Fruit fly (Drosophila melanogaster) whole organism, embryonic: Measurements from ENCODE around the gene CG5262.
A peak's percentile ranks its signal among the peaks of the same experiment; 100 is the strongest.

Source experiments
- C15 ChIP-seq: fragments of 200-800 bp; sonication (Bioruptor generic); IDR thresholded peaks from 3 replicates; pipeline ENCODE4 v1.3.6; 2022; ENCODE audit warnings: missing biosample characterization, missing genetic modification characterization
- CG10147 ChIP-seq: fragments of 200-800 bp; sonication (Bioruptor generic); optimal IDR thresholded peaks from 2 replicates; lab custom pipeline; 2019; ENCODE audit warnings: missing biosample characterization, mild to moderate bottlenecking, missing genetic modification characterization, moderate library complexity
- CG10565 ChIP-seq: fragments of 200-800 bp; sonication (Bioruptor generic); optimal IDR thresholded peaks from 3 replicates; lab custom pipeline; 2016; ENCODE audit warnings: missing biosample characterization, mild to moderate bottlenecking, missing genetic modification characterization
- CG1233 ChIP-seq: fragments of 200-800 bp; sonication (Bioruptor generic); optimal IDR thresholded peaks from 4 replicates; lab custom pipeline; 2018; ENCODE audit warnings: missing biosample characterization, mild to moderate bottlenecking, missing genetic modification characterization
- CG12744 ChIP-seq: fragments of 200-800 bp; sonication (Bioruptor generic); optimal IDR thresholded peaks from 2 replicates; lab custom pipeline; 2016; ENCODE audit warnings: missing biosample characterization, missing genetic modification characterization
- CG14441 ChIP-seq: fragments of 200-800 bp; sonication (Bioruptor generic); IDR thresholded peaks from 2 replicates; pipeline ENCODE4 v1.3.6; 2022; ENCODE audit warnings: missing biosample characterization, missing genetic modification characterization
- CG14667 ChIP-seq: fragments of 200-800 bp; sonication (Bioruptor generic); IDR thresholded peaks from 2 replicates; pipeline ENCODE4 v1.3.6; 2022; ENCODE audit warnings: missing biosample characterization, missing genetic modification characterization
- CG14710 ChIP-seq: fragments of 200-800 bp; sonication (Bioruptor generic); optimal IDR thresholded peaks from 3 replicates; lab custom pipeline; 2019; ENCODE audit warnings: missing biosample characterization, mild to moderate bottlenecking, missing genetic modification characterization, moderate library complexity
- CG15269 ChIP-seq: fragments of 200-800 bp; sonication (Bioruptor generic); optimal IDR thresholded peaks from 2 replicates; lab custom pipeline; 2018; ENCODE audit warnings: missing biosample characterization, mild to moderate bottlenecking, missing genetic modification characterization, moderate library complexity
- CG2678 ChIP-seq: fragments of 200-800 bp; sonication (Bioruptor generic); optimal IDR thresholded peaks from 3 replicates; lab custom pipeline; 2019; ENCODE audit warnings: missing biosample characterization, mild to moderate bottlenecking, missing genetic modification characterization, moderate library complexity
- CG2712 ChIP-seq: fragments of 200-800 bp; optimal IDR thresholded peaks from 3 replicates; lab custom pipeline; 2019; ENCODE audit warnings: missing biosample characterization, mild to moderate bottlenecking, missing genetic modification characterization, moderate library complexity
- CG2889 ChIP-seq: fragments of 200-800 bp; sonication (Bioruptor generic); IDR thresholded peaks from 3 replicates; pipeline ENCODE4 v1.3.6; 2022; ENCODE audit warnings: missing biosample characterization, missing genetic modification characterization
- CG31365 ChIP-seq: fragments of 200-800 bp; sonication (Bioruptor generic); optimal IDR thresholded peaks from 2 replicates; lab custom pipeline; 2018; ENCODE audit warnings: missing biosample characterization, mild to moderate bottlenecking, missing genetic modification characterization
- CG34376 ChIP-seq: fragments of 200-800 bp; sonication (Bioruptor generic); optimal IDR thresholded peaks from 2 replicates; lab custom pipeline; 2018; ENCODE audit warnings: missing biosample characterization, mild to moderate bottlenecking, missing genetic modification characterization
- CG4404 ChIP-seq: fragments of 200-800 bp; sonication (Bioruptor generic); IDR thresholded peaks from 2 replicates; pipeline ENCODE4 v1.3.6; 2022; ENCODE audit warnings: missing biosample characterization, missing genetic modification characterization
- CG6175 ChIP-seq: fragments of 200-800 bp; sonication (Bioruptor generic); IDR thresholded peaks from 3 replicates; pipeline ENCODE4 v1.3.6; 2022; ENCODE audit warnings: missing biosample characterization, missing genetic modification characterization
- CG6654 ChIP-seq: fragments of 200-800 bp; sonication (Bioruptor generic); optimal IDR thresholded peaks from 2 replicates; lab custom pipeline; 2017; ENCODE audit warnings: missing biosample characterization, mild to moderate bottlenecking, missing genetic modification characterization
- CG6689 ChIP-seq: fragments of 200-800 bp; sonication (Bioruptor generic); IDR thresholded peaks from 2 replicates; pipeline ENCODE4 v1.3.6; 2022; ENCODE audit warnings: missing biosample characterization, missing genetic modification characterization
- CG6765 ChIP-seq: fragments of 200-800 bp; sonication (Bioruptor generic); optimal IDR thresholded peaks from 3 replicates; lab custom pipeline; 2017; ENCODE audit warnings: missing biosample characterization, mild to moderate bottlenecking, missing genetic modification characterization
- CG6791 ChIP-seq: fragments of 200-800 bp; sonication (Bioruptor generic); IDR thresholded peaks from 3 replicates; pipeline ENCODE4 v1.3.6; 2022; ENCODE audit warnings: missing biosample characterization, missing genetic modification characterization; ENCODE audit not compliant: partially characterized antibody
- CG7745 ChIP-seq: fragments of 200-800 bp; sonication (Bioruptor generic); optimal IDR thresholded peaks from 2 replicates; lab custom pipeline; 2018; ENCODE audit warnings: missing biosample characterization, mild to moderate bottlenecking, missing genetic modification characterization, moderate library complexity
- CG9797 ChIP-seq: fragments of 200-800 bp; sonication (Bioruptor generic); optimal IDR thresholded peaks from 3 replicates; lab custom pipeline; 2018; ENCODE audit warnings: missing biosample characterization, mild to moderate bottlenecking, missing genetic modification characterization
- CrebB ChIP-seq: fragments of 200-800 bp; sonication (Bioruptor generic); optimal IDR thresholded peaks from 3 replicates; lab custom pipeline; 2018; ENCODE audit warnings: missing biosample characterization, mild to moderate bottlenecking, missing genetic modification characterization
- D19A ChIP-seq: fragments of 200-800 bp; optimal IDR thresholded peaks from 3 replicates; lab custom pipeline; 2019; ENCODE audit warnings: missing biosample characterization, mild to moderate bottlenecking, missing genetic modification characterization, moderate library complexity
- Dek ChIP-seq: fragments of 200-800 bp; sonication (Bioruptor generic); optimal IDR thresholded peaks from 3 replicates; lab custom pipeline; 2019; ENCODE audit warnings: missing biosample characterization, mild to moderate bottlenecking, missing genetic modification characterization, moderate library complexity
- GATAe ChIP-seq: fragments of 200-800 bp; sonication (Bioruptor generic); conservative IDR thresholded peaks from 2 replicates; pipeline ENCODE4 v1.3.6; 2022; ENCODE audit warnings: missing biosample characterization, missing genetic modification characterization
- Gsc ChIP-seq: fragments of 200-800 bp; sonication (Bioruptor generic); IDR thresholded peaks from 2 replicates; pipeline ENCODE4 v1.3.6; 2022; ENCODE audit warnings: missing biosample characterization, missing genetic modification characterization
- MTF-1 ChIP-seq: fragments of 200-800 bp; sonication (Bioruptor generic); optimal IDR thresholded peaks from 2 replicates; lab custom pipeline; 2018; ENCODE audit warnings: missing biosample characterization, mild to moderate bottlenecking, missing genetic modification characterization, borderline replicate concordance
- Pdp1 ChIP-seq, 2 experiments: fragments of 200-800 bp; sonication (Bioruptor generic); optimal IDR thresholded peaks; 3 replicates each; lab custom pipeline; 2016; ENCODE audit warnings: missing biosample characterization in 2 of 2, missing genetic modification characterization in 2 of 2, mild to moderate bottlenecking in 1 of 2, moderate library complexity in 1 of 2
- Sox102F ChIP-seq: fragments of 200-800 bp; sonication (Bioruptor generic); optimal IDR thresholded peaks from 2 replicates; lab custom pipeline; 2018; ENCODE audit warnings: missing biosample characterization, mild to moderate bottlenecking, missing genetic modification characterization, moderate library complexity
- chm ChIP-seq: fragments of 200-800 bp; sonication (Bioruptor generic); IDR thresholded peaks from 2 replicates; pipeline ENCODE4 v1.3.6; 2022; ENCODE audit warnings: missing biosample characterization, missing genetic modification characterization
- dan ChIP-seq: fragments of 200-800 bp; sonication (Bioruptor generic); IDR thresholded peaks from 2 replicates; pipeline ENCODE4 v1.3.6; 2022; ENCODE audit warnings: missing biosample characterization, missing genetic modification characterization
- grau ChIP-seq: fragments of 200-800 bp; optimal IDR thresholded peaks from 3 replicates; lab custom pipeline; 2019; ENCODE audit warnings: missing biosample characterization, mild to moderate bottlenecking, missing genetic modification characterization, moderate library complexity
- gsb ChIP-seq: fragments of 200-800 bp; sonication (Bioruptor generic); IDR thresholded peaks from 2 replicates; pipeline ENCODE4 v1.3.6; 2022; ENCODE audit warnings: missing biosample characterization, missing genetic modification characterization
- h ChIP-seq: fragments of >200 bp; optimal IDR thresholded peaks from 2 replicates; lab custom pipeline; 2017
- hth ChIP-seq: fragments of >200 bp; optimal IDR thresholded peaks from 2 replicates; lab custom pipeline; 2017; ENCODE audit warnings: inconsistent platforms
- jigr1 ChIP-seq: fragments of 200-800 bp; sonication (Bioruptor generic); IDR thresholded peaks from 3 replicates; pipeline ENCODE4 v1.3.6; 2022; ENCODE audit warnings: missing biosample characterization, missing genetic modification characterization
- lilli ChIP-seq: fragments of 200-800 bp; sonication (Bioruptor generic); optimal IDR thresholded peaks from 3 replicates; lab custom pipeline; 2016; ENCODE audit warnings: missing biosample characterization, missing genetic modification characterization
- nmo ChIP-seq: fragments of 200-800 bp; sonication (Bioruptor generic); optimal IDR thresholded peaks from 2 replicates; lab custom pipeline; 2018; ENCODE audit warnings: missing biosample characterization, mild to moderate bottlenecking, missing genetic modification characterization, moderate library complexity
- oc ChIP-seq: fragments of 200-800 bp; sonication (Bioruptor generic); optimal IDR thresholded peaks from 2 replicates; lab custom pipeline; 2018; ENCODE audit warnings: missing biosample characterization, mild to moderate bottlenecking, missing genetic modification characterization, moderate library complexity
- peb ChIP-seq: fragments of 200-800 bp; sonication (Bioruptor generic); IDR thresholded peaks from 2 replicates; pipeline ENCODE4 v1.3.6; 2022; ENCODE audit warnings: missing biosample characterization, missing genetic modification characterization
- repo ChIP-seq: fragments of 200-800 bp; sonication (Bioruptor generic); optimal IDR thresholded peaks from 2 replicates; lab custom pipeline; 2016; ENCODE audit warnings: missing biosample characterization, missing genetic modification characterization
- salm ChIP-seq: fragments of 200-800 bp; sonication (Bioruptor generic); optimal IDR thresholded peaks from 2 replicates; lab custom pipeline; 2018; ENCODE audit warnings: missing biosample characterization, mild to moderate bottlenecking, missing genetic modification characterization
- sc ChIP-seq, 3 experiments: fragments of >200 bp in 2 of 3; fragments of 200-800 bp in 1 of 3; sonication (Bioruptor generic) in 1 of 3; optimal IDR thresholded peaks; 2 replicates in 2 of 3; 3 replicates in 1 of 3; lab custom pipeline; 2017; ENCODE audit warnings: mild to moderate bottlenecking in 1 of 3, missing biosample characterization in 1 of 3, missing genetic modification characterization in 1 of 3, missing genetic modification reagents in 1 of 3
- seq ChIP-seq: fragments of 200-800 bp; sonication (Bioruptor generic); IDR thresholded peaks from 2 replicates; pipeline ENCODE4 v1.3.6; 2022; ENCODE audit warnings: missing biosample characterization, missing genetic modification characterization
- sna ChIP-seq: fragments of 200-800 bp; sonication (Bioruptor generic); IDR thresholded peaks from 2 replicates; pipeline ENCODE4 v1.3.6; 2022; ENCODE audit warnings: missing biosample characterization, missing genetic modification characterization; ENCODE audit not compliant: partially characterized antibody
- stwl ChIP-seq: fragments of 200-800 bp; sonication (Bioruptor generic); optimal IDR thresholded peaks from 3 replicates; lab custom pipeline; 2018; ENCODE audit warnings: missing biosample characterization, mild to moderate bottlenecking, missing genetic modification characterization, moderate library complexity
- tap ChIP-seq: fragments of 200-800 bp; optimal IDR thresholded peaks from 3 replicates; lab custom pipeline; 2019; ENCODE audit warnings: missing biosample characterization, mild to moderate bottlenecking, missing genetic modification characterization, moderate library complexity
- vnd ChIP-seq: fragments of 200-800 bp; sonication (Bioruptor generic); IDR thresholded peaks from 3 replicates; pipeline ENCODE4 v1.3.6; 2022; ENCODE audit warnings: missing biosample characterization, missing genetic modification characterization; ENCODE audit not compliant: partially characterized antibody

Gene CG5262

DNA sequence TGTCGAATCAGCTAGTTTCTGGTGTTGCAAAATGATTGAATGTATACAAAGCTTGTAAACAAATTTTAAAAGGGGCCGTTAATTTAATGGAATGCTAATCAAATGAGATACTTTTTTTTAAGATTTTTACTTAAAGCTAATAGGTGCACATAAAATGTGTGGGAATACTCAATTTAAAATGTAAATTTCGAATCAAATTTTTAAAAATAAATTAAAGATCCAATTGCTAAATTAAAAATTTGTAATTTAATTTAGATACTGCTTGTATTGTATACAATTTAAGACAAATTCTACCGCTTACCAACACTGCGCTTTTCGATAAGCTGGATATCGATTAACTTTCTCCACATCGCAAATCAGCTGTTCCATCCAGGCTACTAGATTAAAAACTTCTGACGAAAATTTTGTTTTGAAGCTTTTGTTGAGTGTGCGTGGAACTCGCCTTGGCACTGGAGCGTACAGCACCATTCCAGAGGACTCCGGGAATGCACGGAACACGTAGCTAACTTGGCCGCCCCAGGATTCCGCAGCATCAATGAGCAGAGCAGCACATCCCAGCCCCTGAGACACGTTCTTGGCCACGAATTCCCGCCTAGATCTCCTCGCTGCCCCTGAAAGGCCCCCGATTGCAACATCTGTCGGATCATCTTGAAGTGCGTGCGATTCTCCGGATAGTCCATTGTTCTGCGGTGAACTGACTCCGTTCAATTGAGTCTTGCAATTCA is 46.0 kb downstream of the CG5262 start, which contains the start of the genes CG5498 and fbl (continued):
- TF ChIP-seq CG2889 (GFP tag; lab: Robert Waterston, UW): no peak
- TF ChIP-seq chm (GFP tag; lab: Robert Waterston, UW): no peak
- TF ChIP-seq CG9797 (GFP tag; lab: Kevin White, UChicago): no peak
- TF ChIP-seq D19A (tag; lab: Kevin White, UChicago): peak; percentile 54
- peak; percentile 45 for TF ChIP-seq CG7745
- TF ChIP-seq CG6689 (GFP tag; lab: Robert Waterston, UW): peak; percentile 50
- TF ChIP-seq gsb (GFP tag; lab: Robert Waterston, UW): no peak
- peak; percentile 44; the same call in 1 of the 3 replicates for TF ChIP-seq jigr1 (GFP tag; lab: Robert Waterston, UW)
- peak; percentile 29 for TF ChIP-seq CG12744 (GFP tag; lab: Kevin White, UChicago)
- TF ChIP-seq CG2678: peak; percentile 79
- TF ChIP-seq seq (GFP tag; lab: Robert Waterston, UW): no peak
- TF ChIP-seq CG14667 (GFP tag; lab: Robert Waterston, UW): no peak
- no peak for TF ChIP-seq CrebB (tag; lab: Kevin White, UChicago)
- TF ChIP-seq CG10147 (GFP tag; lab: Kevin White, UChicago): peak; percentile 36
- TF ChIP-seq grau: peak; percentile 77
- TF ChIP-seq tap (tag; lab: Kevin White, UChicago): peak; percentile 13
- peak; percentile 52 for TF ChIP-seq CG6765 (GFP tag; lab: Kevin White, UChicago)
- no peak for TF ChIP-seq dan (GFP tag; lab: Robert Waterston, UW)
- no peak for TF ChIP-seq repo (GFP tag; lab: Kevin White, UChicago)
- no peak for TF ChIP-seq Gsc (GFP tag; lab: Robert Waterston, UW)
- peak; percentile 83 for TF ChIP-seq lilli
- TF ChIP-seq vnd (GFP tag; lab: Robert Waterston, UW): no peak
- no peak for TF ChIP-seq h (lab: Kevin White, UChicago)
- TF ChIP-seq CG31365 (tag; lab: Kevin White, UChicago): peak; percentile 21
- peak; percentile 78 for TF ChIP-seq CG2712 (tag; lab: Kevin White, UChicago)
- no peak for TF ChIP-seq CG4404 (GFP tag; lab: Robert Waterston, UW)
- no peak for TF ChIP-seq CG14441
- no peak for TF ChIP-seq CG6175 (GFP tag; lab: Robert Waterston, UW)
- 0 out of 2 replicates have a peak, but pooled peaks have one; percentile 31 for TF ChIP-seq sna (GFP tag; lab: Robert Waterston, UW)
- peak; percentile 64 for TF ChIP-seq Sox102F (GFP tag; lab: Kevin White, UChicago)
- TF ChIP-seq CG6791 (GFP tag; lab: Robert Waterston, UW): no peak; the same call in 2 of the 3 replicates
- no peak for TF ChIP-seq C15
- peak; percentile 72 for TF ChIP-seq nmo (GFP tag; lab: Kevin White, UChicago)
- peak; percentile 51 for TF ChIP-seq salm (tag; lab: Kevin White, UChicago)
- TF ChIP-seq MTF-1: no peak
- TF ChIP-seq CG34376 (GFP tag; lab: Kevin White, UChicago): peak; percentile 75
- TF ChIP-seq Dek: peak; percentile 35
- TF ChIP-seq peb (GFP tag; lab: Robert Waterston, UW): no peak
- TF ChIP-seq Pdp1 (GFP tag; optimal IDR thresholded peaks at IDR 0.05; lab: Kevin White, UChicago): peak; percentile 8 to 45
- TF ChIP-seq CG14710 (tag; lab: Kevin White, UChicago): peak; percentile 85
- peak; percentile 17 for TF ChIP-seq CG1233
- no peak for TF ChIP-seq hth (lab: Kevin White, UChicago)
- TF ChIP-seq GATAe (GFP tag; lab: Robert Waterston, UW): no peak
- TF ChIP-seq CG6654 (GFP tag; lab: Kevin White, UChicago): no peak
- no peak for TF ChIP-seq CG10565 (GFP tag; lab: Kevin White, UChicago)
- TF ChIP-seq CG15269 (tag; lab: Kevin White, UChicago): peak; percentile 60
- TF ChIP-seq stwl (tag; lab: Kevin White, UChicago): peak; percentile 96
- no peak for TF ChIP-seq sc (optimal IDR thresholded peaks at IDR 0.05; lab: Kevin White, UChicago)
- no peak for TF ChIP-seq sc (GFP tag; optimal IDR thresholded peaks at IDR 0.05; lab: Kevin White, UChicago)
- TF ChIP-seq oc (tag; lab: Kevin White, UChicago): no peak
